Fruit fly (Drosophila melanogaster): Measurements from ENCODE around the gene Nazo.

Gene Nazo

dm6 chr3R:8307283-8307682 lies 19.6 kb downstream of the Nazo start:
- TF ChIP-seq CG6792 (GFP tag; optimal IDR thresholded peaks at IDR 0.05) (no peak), Eip78C (GFP tag) (no peak), pdm3 (GFP tag; optimal IDR thresholded peaks at IDR 0.05) (no peak), spab (GFP tag; optimal IDR thresholded peaks at IDR 0.05) (no peak), fd85E (GFP tag; optimal IDR thresholded peaks at IDR 0.05) (no peak), Eip93F (GFP tag; optimal IDR thresholded peaks at IDR 0.05) (no peak), CG11902 (GFP tag; optimal IDR thresholded peaks at IDR 0.05) (no peak), net (GFP tag; optimal IDR thresholded peaks at IDR 0.05) (no peak)

DNA sequence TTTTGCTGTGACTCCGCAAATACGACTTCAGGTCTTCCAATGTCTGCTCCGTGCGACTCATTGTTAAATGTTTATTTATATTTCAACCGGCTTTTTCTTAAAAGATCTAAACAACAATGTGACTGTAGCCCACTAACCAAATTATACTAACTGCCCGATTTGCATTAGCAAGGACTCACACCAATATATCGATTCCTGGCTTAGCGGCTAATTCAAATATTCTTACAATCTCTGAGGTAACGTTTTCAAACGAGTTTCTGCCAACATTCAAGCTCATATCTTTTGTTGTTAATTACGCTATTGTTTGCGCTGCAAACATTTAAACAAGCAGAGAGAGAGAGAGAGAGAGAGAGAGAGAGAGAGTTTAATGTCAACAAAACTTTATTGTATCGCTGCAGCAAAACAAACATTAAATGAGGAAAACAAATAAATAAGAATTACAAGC lies 20.9 kb downstream of the Nazo start, which contains the start of gene tex:
Gene tex (minus strand): TSS at position 131 of the 445 bp plus-strand sequence.
- no peak for TF ChIP-seq dsx (GFP tag; optimal IDR thresholded peaks at IDR 0.05; ENCODE audit: poor library complexity, severe bottlenecking)
- no peak for TF ChIP-seq cyc (GFP tag; optimal IDR thresholded peaks at IDR 0.05)
- TF ChIP-seq CG4318 (GFP tag; optimal IDR thresholded peaks at IDR 0.05) = no peak
- TF ChIP-seq dac (GFP tag; optimal IDR thresholded peaks at IDR 0.05) = no peak
- TF ChIP-seq fkh (GFP tag; optimal IDR thresholded peaks at IDR 0.05) = peak; percentile 72
- TF ChIP-seq ss (GFP tag; optimal IDR thresholded peaks at IDR 0.05) = no peak
- TF ChIP-seq vri (GFP tag; optimal IDR thresholded peaks at IDR 0.05) = no peak
- no peak for TF ChIP-seq esn (GFP tag; optimal IDR thresholded peaks at IDR 0.05)
- peak; percentile 34 for TF ChIP-seq Eip78C (GFP tag)
- no peak for TF ChIP-seq Blimp-1 (GFP tag; optimal IDR thresholded peaks at IDR 0.05)
- no peak for TF ChIP-seq CG6792 (GFP tag; optimal IDR thresholded peaks at IDR 0.05)
- TF ChIP-seq Hr38 (GFP tag; optimal IDR thresholded peaks at IDR 0.05) = no peak

DNA sequence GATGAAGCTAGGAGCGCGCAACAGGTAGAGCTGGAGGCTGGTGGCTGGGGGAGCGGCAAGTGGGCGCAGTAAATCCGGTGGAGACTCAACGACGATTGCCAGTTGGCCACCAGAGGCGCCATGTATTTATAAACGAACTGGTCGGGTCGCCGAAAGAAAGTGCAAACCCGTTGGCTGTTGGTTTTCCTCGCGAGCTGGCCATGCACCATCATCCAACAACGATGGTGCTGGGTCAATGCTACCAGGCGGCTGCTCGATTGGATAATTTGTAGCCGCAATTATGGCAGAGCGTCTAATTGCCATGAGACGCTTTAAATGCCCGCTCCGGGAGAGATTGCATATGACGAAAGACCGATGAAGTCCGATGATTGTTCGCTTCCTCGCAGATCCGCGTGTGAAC lies 23.0 kb downstream of the Nazo start, which contains the start of gene CG11693:
Gene CG11693 (minus strand): TSS at position 101 of the 400 bp plus-strand sequence.
- TF ChIP-seq vri (GFP tag; optimal IDR thresholded peaks at IDR 0.05) = no peak
- TF ChIP-seq achi (GFP tag; optimal IDR thresholded peaks at IDR 0.05) = no peak
- TF ChIP-seq CG15336 (GFP tag; IDR thresholded peaks at IDR 0.05) = no peak
- no peak for TF ChIP-seq pdm3 (GFP tag; optimal IDR thresholded peaks at IDR 0.05)
- TF ChIP-seq fd85E (GFP tag; optimal IDR thresholded peaks at IDR 0.05) = no peak
- TF ChIP-seq CG34406 (GFP tag; optimal IDR thresholded peaks at IDR 0.05) = no peak
- TF ChIP-seq Gug (GFP tag; IDR thresholded peaks at IDR 0.05) = no peak

DNA sequence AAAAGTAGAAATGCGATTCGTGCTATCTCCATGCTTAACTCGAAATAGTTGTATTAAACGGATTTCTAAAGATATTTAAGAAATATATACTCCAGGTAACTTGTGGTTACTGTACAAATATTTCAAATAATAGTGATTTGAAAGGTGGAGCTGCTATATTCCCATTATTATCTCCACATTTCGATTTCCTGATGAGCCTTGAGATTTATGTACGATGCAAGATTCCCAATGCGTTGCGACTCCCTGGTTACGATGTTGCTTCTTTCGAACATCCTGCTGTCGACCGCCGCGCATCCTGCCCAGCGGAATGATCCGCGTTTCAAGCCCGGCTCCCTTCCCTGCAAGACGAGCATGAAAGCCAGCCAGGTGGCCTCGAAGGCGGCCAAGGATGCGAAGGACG lies 24.4 kb downstream of the Nazo start, which contains the start of the genes CG11694 and CG11698:
Gene CG11694 (minus strand): TSS at position 101 of the 400 bp plus-strand sequence.
Gene CG11698 (plus strand): TSS at position 152 of the 400 bp plus-strand sequence.
- TF ChIP-seq CG6792 (GFP tag; optimal IDR thresholded peaks at IDR 0.05) = no peak
- TF ChIP-seq Smox (GFP tag; optimal IDR thresholded peaks at IDR 0.05) = no peak
- no peak for TF ChIP-seq Met (GFP tag; optimal IDR thresholded peaks at IDR 0.05)
- no peak for TF ChIP-seq fd85E (GFP tag; optimal IDR thresholded peaks at IDR 0.05)
- no peak for TF ChIP-seq CG1621 (tag; optimal IDR thresholded peaks at IDR 0.05)
- no peak for TF ChIP-seq achi (GFP tag; optimal IDR thresholded peaks at IDR 0.05)
- TF ChIP-seq CG34406 (GFP tag; optimal IDR thresholded peaks at IDR 0.05) = no peak
- no peak for TF ChIP-seq lz (GFP tag; optimal IDR thresholded peaks at IDR 0.05)
- TF ChIP-seq Lpt (GFP tag; optimal IDR thresholded peaks at IDR 0.05) = no peak
- no peak for TF ChIP-seq CG31627 (GFP tag; optimal IDR thresholded peaks at IDR 0.05)
- TF ChIP-seq salr (GFP tag; optimal IDR thresholded peaks at IDR 0.05) = no peak
- no peak for TF ChIP-seq CG7368 (GFP tag; optimal IDR thresholded peaks at IDR 0.05)
- TF ChIP-seq fkh (GFP tag; optimal IDR thresholded peaks at IDR 0.05) = no peak
- no peak for TF ChIP-seq CG3919 (GFP tag; optimal IDR thresholded peaks at IDR 0.05)
- no peak for TF ChIP-seq svp (GFP tag)

DNA sequence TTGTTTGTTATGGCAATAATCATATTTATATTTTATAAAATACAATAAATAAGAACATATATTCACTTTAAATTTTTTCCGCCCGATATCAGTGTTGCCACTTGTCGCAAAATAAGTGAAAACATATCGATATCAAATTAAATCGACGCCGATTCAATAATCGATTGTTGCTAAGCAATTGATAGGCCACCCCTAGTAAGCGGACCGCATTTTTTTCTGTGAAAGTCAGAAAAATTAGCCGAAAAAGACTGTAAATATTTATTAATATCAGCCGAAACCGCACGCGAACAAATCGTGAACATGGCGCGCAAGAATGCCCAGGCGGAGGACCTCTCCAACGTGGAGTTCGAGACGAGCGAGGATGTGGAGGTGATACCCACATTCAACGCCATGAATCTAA lies 25.4 kb downstream of the Nazo start, which contains the start of gene CG7483:
Gene CG7483 (plus strand): TSS at position 171 of the 400 bp plus-strand sequence.
- peak; percentile 52 for TF ChIP-seq Eip78C (GFP tag)
- TF ChIP-seq pdm3 (GFP tag; optimal IDR thresholded peaks at IDR 0.05) = no peak
- no peak for TF ChIP-seq CG8319 (GFP tag; optimal IDR thresholded peaks at IDR 0.05)
- TF ChIP-seq CG3032 (tag; optimal IDR thresholded peaks at IDR 0.05) = no peak
- no peak for TF ChIP-seq CG4318 (GFP tag; optimal IDR thresholded peaks at IDR 0.05)
